Worm (Caenorhabditis elegans): ENCODE data around the gene C01C4.2.

DNA sequence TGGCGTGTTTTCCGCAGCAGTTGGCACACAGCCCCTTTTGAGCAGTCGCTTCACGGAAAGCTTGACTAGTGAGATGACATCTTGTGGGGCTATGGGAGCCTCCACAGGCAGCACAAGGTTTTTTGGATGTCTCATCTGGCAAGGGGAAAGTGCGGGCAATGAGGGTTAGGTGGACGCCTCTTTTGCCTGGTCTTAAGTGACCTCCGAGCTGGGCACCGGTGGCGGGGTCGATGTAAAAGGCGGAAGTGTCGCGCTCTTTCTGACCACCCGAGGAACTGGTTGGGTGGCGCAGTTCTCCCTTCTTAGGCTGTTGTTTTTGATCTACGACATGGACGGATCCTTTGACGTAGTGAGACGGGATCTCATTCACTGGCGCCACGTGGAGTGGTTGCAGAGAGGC lies 36.5 kb downstream of the C01C4.2 start:
- TF ChIP-seq hlh-1 (tag; optimal IDR thresholded peaks at IDR 0.05) (no peak), mls-2 (tag; optimal IDR thresholded peaks at IDR 0.05) (no peak), blmp-1 (tag; optimal IDR thresholded peaks at IDR 0.05) (no peak), M03D4.4 (tag; optimal IDR thresholded peaks at IDR 0.05) (no peak), bed-3 (GFP tag; optimal IDR thresholded peaks at IDR 0.05) (no peak), elt-3 (tag; optimal IDR thresholded peaks at IDR 0.05) (no peak), elt-1 (tag; optimal IDR thresholded peaks at IDR 0.05; ENCODE audit: borderline replicate concordance, insufficient read depth) (no peak), ztf-11 (tag; optimal IDR thresholded peaks at IDR 0.05) (no peak), unc-39 (tag; optimal IDR thresholded peaks at IDR 0.05) (no peak), tbx-8 (GFP tag; optimal IDR thresholded peaks at IDR 0.05) (no peak), snpc-4 (tag; optimal IDR thresholded peaks at IDR 0.05) (no peak), lin-13 (tag; optimal IDR thresholded peaks at IDR 0.05) (no peak)
